Worm (Caenorhabditis elegans): ENCODE data around the gene faah-5.

The faah-5 gene

ce11 chrIII:11936668-11937276, 45.5 kb upstream of the faah-5 start:
- TF ChIP-seq F13H6.1 (tag; optimal IDR thresholded peaks at IDR 0.05), result peak; percentile 14
- TF ChIP-seq nhr-129 (tag; optimal IDR thresholded peaks at IDR 0.05), result no peak

ce11 chrIII:11935948-11936280, 44.7 kb upstream of the faah-5 start:
- no peak for TF ChIP-seq nhr-129 (tag; optimal IDR thresholded peaks at IDR 0.05)
- peak; percentile 58 for TF ChIP-seq F13H6.1 (tag; optimal IDR thresholded peaks at IDR 0.05)
- TF ChIP-seq C34F6.9 (tag; optimal IDR thresholded peaks at IDR 0.05), result peak; percentile 36
- peak; percentile 22 for TF ChIP-seq unc-55 (GFP tag; optimal IDR thresholded peaks at IDR 0.05)
- TF ChIP-seq sma-9 (GFP tag; optimal IDR thresholded peaks at IDR 0.05), result no peak
- no peak for TF ChIP-seq sma-9 (tag; optimal IDR thresholded peaks at IDR 0.05)
- peak; percentile 9 for TF ChIP-seq crh-2 (tag; optimal IDR thresholded peaks at IDR 0.05)
- TF ChIP-seq lin-39 (tag; optimal IDR thresholded peaks at IDR 0.05), result no peak
- peak; percentile 14 for TF ChIP-seq lin-11 (tag; optimal IDR thresholded peaks at IDR 0.05)
- TF ChIP-seq nhr-21 (tag; optimal IDR thresholded peaks at IDR 0.05), result no peak
- TF ChIP-seq nhr-25 (tag; optimal IDR thresholded peaks at IDR 0.05), result no peak
- no peak for TF ChIP-seq peb-1 (tag; optimal IDR thresholded peaks at IDR 0.05)
- peak; percentile 11 for TF ChIP-seq snpc-4 (tag; optimal IDR thresholded peaks at IDR 0.05)
- TF ChIP-seq nhr-77 (tag; optimal IDR thresholded peaks at IDR 0.05), result no peak
- no peak for TF ChIP-seq fos-1 (tag; optimal IDR thresholded peaks at IDR 0.05)
- peak in 1 of 2 experiments; percentile 20 for TF ChIP-seq lsy-2 (tag; optimal IDR thresholded peaks at IDR 0.05)
- peak; percentile 17 for TF ChIP-seq sem-4 (tag; optimal IDR thresholded peaks at IDR 0.05)
- TF ChIP-seq skn-1 (tag; optimal IDR thresholded peaks at IDR 0.05), result no peak

ce11 chrIII:11935032-11935947, 44.1 kb upstream of the faah-5 start:
- TF ChIP-seq mdl-1 (tag; optimal IDR thresholded peaks at IDR 0.05) (peak in 1 of 2 experiments; percentile 2), F13H6.1 (tag; optimal IDR thresholded peaks at IDR 0.05) (peak; percentile 7), aly-2 (tag; optimal IDR thresholded peaks at IDR 0.05) (no peak), sma-9 (GFP tag; optimal IDR thresholded peaks at IDR 0.05) (peak; percentile 31), sma-9 (tag; optimal IDR thresholded peaks at IDR 0.05) (no peak), crh-2 (tag; optimal IDR thresholded peaks at IDR 0.05) (no peak), lsy-2 (tag; optimal IDR thresholded peaks at IDR 0.05) (peak in 1 of 2 experiments; percentile 9), sem-4 (tag; optimal IDR thresholded peaks at IDR 0.05) (peak; percentile 30), C34F6.9 (tag; optimal IDR thresholded peaks at IDR 0.05) (peak; percentile 14), Y55F3AM.14 (GFP tag; optimal IDR thresholded peaks at IDR 0.05) (peak; percentile 10), nhr-21 (tag; optimal IDR thresholded peaks at IDR 0.05) (peak; percentile 8)

ce11 chrIII:11933539-11933938, 42.3 kb upstream of the faah-5 start, which contains the start of gene dolk-1:
Gene dolk-1, minus strand, starts transcription at chrIII:11933639.
- TF ChIP-seq ama-1 (optimal IDR thresholded peaks at IDR 0.05) (no peak), snpc-4 (tag; optimal IDR thresholded peaks at IDR 0.05) (no peak), sma-9 (GFP tag; optimal IDR thresholded peaks at IDR 0.05) (no peak), sma-9 (tag; optimal IDR thresholded peaks at IDR 0.05) (no peak), mab-5 (tag; optimal IDR thresholded peaks at IDR 0.05) (no peak), lin-13 (GFP tag; optimal IDR thresholded peaks at IDR 0.05) (no peak), nhr-23 (tag; optimal IDR thresholded peaks at IDR 0.05) (no peak), nhr-6 (tag; optimal IDR thresholded peaks at IDR 0.05) (no peak), ztf-4 (tag; optimal IDR thresholded peaks at IDR 0.05) (no peak), ceh-16 (tag; optimal IDR thresholded peaks at IDR 0.05) (no peak), mbf-1 (tag; optimal IDR thresholded peaks at IDR 0.05) (no peak), lsy-2 (tag; optimal IDR thresholded peaks at IDR 0.05) (no peak)

ce11 chrIII:11931960-11932359, 40.7 kb upstream of the faah-5 start:
- no peak for TF ChIP-seq ztf-11 (tag; optimal IDR thresholded peaks at IDR 0.05)
- no peak for TF ChIP-seq sem-4 (tag; optimal IDR thresholded peaks at IDR 0.05)
- no peak for TF ChIP-seq elt-1 (tag; optimal IDR thresholded peaks at IDR 0.05)
- TF ChIP-seq unc-62 (GFP tag; optimal IDR thresholded peaks at IDR 0.05), result no peak
- no peak for TF ChIP-seq ceh-16 (tag; optimal IDR thresholded peaks at IDR 0.05)

Data from whole organism, L2 larva.